Worm (Caenorhabditis elegans) whole organism, early embryonic: Measurements from ENCODE around the gene sdz-13.

Source experiments
- aly-1 ChIP-seq: sonication (generic microtip); optimal IDR thresholded peaks from 2 replicates; lab custom pipeline; 2016; ENCODE audit warnings: missing genetic modification characterization, missing compliant biosample characterization
- ama-1 ChIP-seq: fragments of 150-350 bp; optimal IDR thresholded peaks from 2 replicates; lab custom pipeline; 2014
- ceh-13 ChIP-seq: fragments of 200-800 bp; sonication (Bioruptor generic); optimal IDR thresholded peaks from 2 replicates; lab custom pipeline; 2018; ENCODE audit warnings: mild to moderate bottlenecking, missing genetic modification characterization, missing compliant biosample characterization
- hmg-4 ChIP-seq: fragments of 200-800 bp; sonication (Bioruptor generic); optimal IDR thresholded peaks from 2 replicates; lab custom pipeline; 2018; ENCODE audit warnings: mild to moderate bottlenecking, missing genetic modification characterization, missing compliant biosample characterization
- hnd-1 ChIP-seq: sonication (generic microtip); optimal IDR thresholded peaks from 2 replicates; lab custom pipeline; 2016; ENCODE audit warnings: missing genetic modification characterization, missing compliant biosample characterization
- pes-1 ChIP-seq: fragments of 200-800 bp; sonication (Bioruptor generic); IDR thresholded peaks from 2 replicates; pipeline ENCODE4 v1.3.6; 2022; ENCODE audit warnings: missing genetic modification reagents, missing genetic modification characterization, missing compliant biosample characterization
- tbx-37 ChIP-seq: fragments of 200-800 bp; sonication (Bioruptor generic); conservative IDR thresholded peaks from 2 replicates; pipeline ENCODE4 v1.3.6; 2022; ENCODE audit warnings: missing genetic modification reagents, missing genetic modification characterization, missing compliant biosample characterization

DNA sequence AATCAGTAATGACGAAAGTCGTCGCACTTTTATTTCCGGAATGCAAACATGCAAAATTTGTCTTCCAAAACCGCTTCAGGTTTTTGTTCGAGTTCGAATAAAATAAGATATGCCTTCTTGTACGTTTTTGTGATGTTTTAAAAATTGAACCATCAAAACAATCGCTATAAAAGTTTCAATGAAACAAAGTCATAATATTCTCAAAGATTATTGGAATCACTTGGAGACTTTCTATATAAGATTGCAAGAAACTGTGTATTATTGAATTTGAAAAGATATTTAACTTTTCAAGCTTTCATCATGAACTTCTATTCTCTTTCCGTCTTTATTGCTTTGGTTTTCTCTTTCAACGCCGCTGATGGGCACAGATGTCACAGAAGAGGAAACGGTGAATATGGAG lies 2.6 kb downstream of the sdz-13 start, which contains the start of gene fipr-14:
- TF ChIP-seq ama-1 (lab: Kevin White, UChicago) (no peak), ceh-13 (GFP tag; lab: Kevin White, UChicago) (no peak), hnd-1 (tag; lab: Kevin White, UChicago) (no peak), pes-1 (GFP tag; lab: Robert Waterston, UW) (no peak), aly-1 (tag; lab: Kevin White, UChicago) (no peak), tbx-37 (GFP tag; lab: Robert Waterston, UW) (no peak), hmg-4 (GFP tag; lab: Kevin White, UChicago) (no peak)
